Worm (Caenorhabditis elegans): ENCODE data around the gene fbxa-39.

The fbxa-39 gene

ce11 chrIII:2280569-2280968, 7.7 kb downstream of the fbxa-39 start, which contains the start of gene Y54F10BM.22:
TSS of gene Y54F10BM.22 (plus strand) at chrIII:2280899.
- TF ChIP-seq tra-4 (tag; optimal IDR thresholded peaks at IDR 0.05), result no peak
- TF ChIP-seq hmbx-1 (tag; optimal IDR thresholded peaks at IDR 0.05), result no peak

ce11 chrIII:2281975-2282957, 9.4 kb downstream of the fbxa-39 start, which contains the start of gene Y54F10BM.3:
TSS of gene Y54F10BM.3 (plus strand) at chrIII:2282025.
- TF ChIP-seq aly-1 (tag; optimal IDR thresholded peaks at IDR 0.05) (no peak), ceh-36 (tag; optimal IDR thresholded peaks at IDR 0.05) (no peak), F13C5.2 (tag; optimal IDR thresholded peaks at IDR 0.05) (no peak), scrt-1 (GFP tag; IDR thresholded peaks at IDR 0.05) (no peak), hmbx-1 (tag; optimal IDR thresholded peaks at IDR 0.05) (no peak), tbx-11 (GFP tag; IDR thresholded peaks at IDR 0.05) (no peak), hnd-1 (tag; optimal IDR thresholded peaks at IDR 0.05) (no peak), pes-1 (GFP tag; IDR thresholded peaks at IDR 0.05) (no peak), flt-1 (GFP tag; IDR thresholded peaks at IDR 0.05) (no peak), tbx-37 (GFP tag; conservative IDR thresholded peaks at IDR 0.05) (no peak)

- TF ChIP-seq hmbx-1 (tag; optimal IDR thresholded peaks at IDR 0.05) (no peak), tra-4 (tag; optimal IDR thresholded peaks at IDR 0.05) (no peak), B0310.2 (tag; optimal IDR thresholded peaks at IDR 0.05) (no peak)
These were observed 10.6 kb downstream of the fbxa-39 start for ce11 chrIII:2283341-2283847.

ce11 chrIII:2288261-2288660, 15.4 kb downstream of the fbxa-39 start:
- no peak for TF ChIP-seq tra-4 (tag; optimal IDR thresholded peaks at IDR 0.05)
- TF ChIP-seq tbx-11 (GFP tag; IDR thresholded peaks at IDR 0.05), result no peak
- no peak for TF ChIP-seq F13C5.2 (tag; optimal IDR thresholded peaks at IDR 0.05)
- TF ChIP-seq flt-1 (GFP tag; IDR thresholded peaks at IDR 0.05), result no peak
- TF ChIP-seq ceh-13 (GFP tag; optimal IDR thresholded peaks at IDR 0.05), result no peak
- TF ChIP-seq hmbx-1 (tag; optimal IDR thresholded peaks at IDR 0.05), result no peak
- TF ChIP-seq ceh-36 (tag; optimal IDR thresholded peaks at IDR 0.05), result no peak

- TF ChIP-seq F13C5.2 (tag; optimal IDR thresholded peaks at IDR 0.05), result no peak
- no peak for TF ChIP-seq tbx-11 (GFP tag; IDR thresholded peaks at IDR 0.05)
- TF ChIP-seq flt-1 (GFP tag; IDR thresholded peaks at IDR 0.05), result no peak
- TF ChIP-seq aly-1 (tag; optimal IDR thresholded peaks at IDR 0.05), result no peak
- TF ChIP-seq sea-1 (GFP tag; conservative IDR thresholded peaks at IDR 0.05), result no peak
- TF ChIP-seq hnd-1 (tag; optimal IDR thresholded peaks at IDR 0.05), result no peak
- TF ChIP-seq hmg-4 (GFP tag; optimal IDR thresholded peaks at IDR 0.05), result no peak
- TF ChIP-seq ama-1 (optimal IDR thresholded peaks at IDR 0.05), result no peak
- no peak for TF ChIP-seq tra-4 (tag; optimal IDR thresholded peaks at IDR 0.05)
- no peak for TF ChIP-seq tbx-37 (GFP tag; conservative IDR thresholded peaks at IDR 0.05)
- no peak for TF ChIP-seq ceh-13 (GFP tag; optimal IDR thresholded peaks at IDR 0.05)
- TF ChIP-seq scrt-1 (GFP tag; IDR thresholded peaks at IDR 0.05), result no peak
- TF ChIP-seq pes-1 (GFP tag; IDR thresholded peaks at IDR 0.05), result no peak
- no peak for TF ChIP-seq ets-7 (tag; optimal IDR thresholded peaks at IDR 0.05)
- TF ChIP-seq hmbx-1 (tag; optimal IDR thresholded peaks at IDR 0.05), result no peak
- TF ChIP-seq B0310.2 (tag; optimal IDR thresholded peaks at IDR 0.05), result no peak
- no peak for TF ChIP-seq ceh-36 (tag; optimal IDR thresholded peaks at IDR 0.05)
These were observed 18.3 kb downstream of the fbxa-39 start, which contains the start of gene fbxa-219 for ce11 chrIII:2291139-2291538. TSS of gene fbxa-219 (plus strand) at chrIII:2291415.

- TF ChIP-seq tbx-11 (GFP tag; IDR thresholded peaks at IDR 0.05), result no peak
- no peak for TF ChIP-seq hmg-4 (GFP tag; optimal IDR thresholded peaks at IDR 0.05)
- TF ChIP-seq sea-1 (GFP tag; conservative IDR thresholded peaks at IDR 0.05), result no peak
- TF ChIP-seq tbx-37 (GFP tag; conservative IDR thresholded peaks at IDR 0.05), result no peak
- no peak for TF ChIP-seq tra-4 (tag; optimal IDR thresholded peaks at IDR 0.05)
- no peak for TF ChIP-seq aly-1 (tag; optimal IDR thresholded peaks at IDR 0.05)
- TF ChIP-seq pes-1 (GFP tag; IDR thresholded peaks at IDR 0.05), result no peak
- no peak for TF ChIP-seq F13C5.2 (tag; optimal IDR thresholded peaks at IDR 0.05)
- no peak for TF ChIP-seq scrt-1 (GFP tag; IDR thresholded peaks at IDR 0.05)
- no peak for TF ChIP-seq hnd-1 (tag; optimal IDR thresholded peaks at IDR 0.05)
These were observed 21.9 kb downstream of the fbxa-39 start for ce11 chrIII:2294736-2295135.

ce11 chrIII:2304149-2304548, 31.3 kb downstream of the fbxa-39 start:
- TF ChIP-seq hmbx-1 (tag; optimal IDR thresholded peaks at IDR 0.05), result no peak
- TF ChIP-seq ama-1 (optimal IDR thresholded peaks at IDR 0.05), result no peak
- TF ChIP-seq hmg-4 (GFP tag; optimal IDR thresholded peaks at IDR 0.05), result no peak
- no peak for TF ChIP-seq aly-1 (tag; optimal IDR thresholded peaks at IDR 0.05)
- TF ChIP-seq ceh-36 (tag; optimal IDR thresholded peaks at IDR 0.05), result no peak
- no peak for TF ChIP-seq flt-1 (GFP tag; IDR thresholded peaks at IDR 0.05)
- TF ChIP-seq ets-7 (tag; optimal IDR thresholded peaks at IDR 0.05), result no peak
- no peak for TF ChIP-seq sea-1 (GFP tag; conservative IDR thresholded peaks at IDR 0.05)
- no peak for TF ChIP-seq tbx-37 (GFP tag; conservative IDR thresholded peaks at IDR 0.05)
- no peak for TF ChIP-seq scrt-1 (GFP tag; IDR thresholded peaks at IDR 0.05)
- no peak for TF ChIP-seq pes-1 (GFP tag; IDR thresholded peaks at IDR 0.05)
- TF ChIP-seq B0310.2 (tag; optimal IDR thresholded peaks at IDR 0.05), result no peak
- no peak for TF ChIP-seq ceh-13 (GFP tag; optimal IDR thresholded peaks at IDR 0.05)
- TF ChIP-seq tra-4 (tag; optimal IDR thresholded peaks at IDR 0.05), result no peak
- no peak for TF ChIP-seq tbx-11 (GFP tag; IDR thresholded peaks at IDR 0.05)
- TF ChIP-seq F13C5.2 (tag; optimal IDR thresholded peaks at IDR 0.05), result no peak
- no peak for TF ChIP-seq hnd-1 (tag; optimal IDR thresholded peaks at IDR 0.05)
